Worm (Caenorhabditis elegans) whole organism, L4/young adult: ENCODE measurements around the gene sir-2.3.

Experiments
- W03F9.2 ChIP-seq: fragments of 150-350 bp; optimal IDR thresholded peaks from 2 replicates; lab custom pipeline; 2014; ENCODE audit warnings: missing biosample characterization, missing genetic modification characterization
- dao-5 ChIP-seq: sonication (generic microtip); optimal IDR thresholded peaks from 2 replicates; lab custom pipeline; 2016; ENCODE audit warnings: missing genotype, missing genetic modification characterization, moderate library complexity, missing compliant biosample characterization

- TF ChIP-seq W03F9.2 (tag; lab: Kevin White, UChicago), result no peak
- TF ChIP-seq dao-5 (tag; lab: Kevin White, UChicago), result no peak
Observed at ce11 chrX:13318316-13318715, 13.2 kb upstream of the sir-2.3 start.
